Worm (Caenorhabditis elegans): Measurements from ENCODE around the gene F41G4.7.

F41G4.7 gene

DNA sequence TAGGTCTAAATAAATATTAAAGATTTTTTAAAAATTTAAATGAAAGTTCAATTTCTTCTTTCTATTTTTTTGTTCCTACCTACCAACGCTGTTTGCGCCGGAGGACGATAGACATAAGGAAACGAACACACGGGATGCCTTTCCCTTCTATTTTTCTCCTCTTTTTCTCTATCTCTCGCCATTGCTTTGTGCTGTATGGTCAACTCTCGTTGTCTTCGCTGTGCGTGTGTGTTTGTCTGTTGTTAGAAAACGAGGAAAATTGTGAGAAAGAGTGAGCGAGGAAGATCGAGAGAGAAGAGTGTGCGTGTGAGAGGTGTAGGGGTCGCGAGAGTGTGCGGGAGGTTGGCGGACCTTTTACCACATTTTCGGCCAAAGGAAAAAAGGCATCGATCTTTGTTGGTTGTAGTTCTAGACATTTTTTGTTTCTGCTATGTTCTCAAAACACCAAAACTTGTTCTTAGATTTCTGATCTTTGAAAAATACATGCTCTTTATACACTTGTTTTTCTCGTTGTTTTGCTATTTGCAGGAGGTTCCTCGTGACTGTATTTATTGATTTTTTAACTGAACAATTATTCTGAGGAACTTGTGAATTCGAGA is 37.0 kb downstream of the F41G4.7 start (continued):
- TF ChIP-seq crh-2 (tag; optimal IDR thresholded peaks at IDR 0.05) (peak; percentile 78), mab-5 (tag; optimal IDR thresholded peaks at IDR 0.05) (no peak), peb-1 (tag; optimal IDR thresholded peaks at IDR 0.05) (no peak), ama-1 (optimal IDR thresholded peaks at IDR 0.05) (peak; percentile 73)

- TF ChIP-seq crh-2 (tag; optimal IDR thresholded peaks at IDR 0.05) (peak; percentile 9), nhr-129 (tag; optimal IDR thresholded peaks at IDR 0.05) (peak; percentile 44), aly-2 (tag; optimal IDR thresholded peaks at IDR 0.05) (no peak)
These were observed 37.6 kb downstream of the F41G4.7 start for ce11 chrX:16798621-16799020.

DNA sequence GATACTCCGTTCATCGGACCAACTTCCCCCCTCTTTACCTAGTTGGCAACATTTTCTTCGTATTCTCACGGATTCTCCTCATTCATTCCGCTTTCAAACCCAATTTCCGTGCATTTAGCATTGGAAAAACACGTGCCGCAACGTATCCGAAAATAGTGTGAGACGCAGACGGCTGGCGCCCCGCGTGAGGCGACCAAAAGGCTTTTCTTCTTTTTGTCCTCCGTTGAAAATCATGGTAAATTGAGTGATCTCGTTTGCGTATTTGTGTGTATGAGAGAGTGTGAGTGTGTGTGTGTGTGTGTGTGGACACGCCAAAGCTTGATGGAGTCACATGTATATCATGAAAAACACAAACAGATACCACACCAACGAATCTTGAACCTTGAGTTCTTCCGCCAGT is 39.4 kb downstream of the F41G4.7 start:
- TF ChIP-seq alr-1 (tag; optimal IDR thresholded peaks at IDR 0.05) (no peak), elt-3 (tag; optimal IDR thresholded peaks at IDR 0.05) (no peak), unc-39 (tag; optimal IDR thresholded peaks at IDR 0.05) (no peak), egl-27 (tag; optimal IDR thresholded peaks at IDR 0.05) (peak; percentile 88), sma-3 (GFP tag; optimal IDR thresholded peaks at IDR 0.05) (peak; percentile 91), blmp-1 (tag; optimal IDR thresholded peaks at IDR 0.05; ENCODE audit: insufficient read depth) (peak; percentile 78), R02D3.7 (tag; optimal IDR thresholded peaks at IDR 0.05) (no peak), nhr-237 (tag; optimal IDR thresholded peaks at IDR 0.05) (no peak), nhr-10 (tag; optimal IDR thresholded peaks at IDR 0.05) (no peak), peb-1 (tag; optimal IDR thresholded peaks at IDR 0.05) (no peak), elt-1 (tag; optimal IDR thresholded peaks at IDR 0.05) (no peak), mab-5 (tag; optimal IDR thresholded peaks at IDR 0.05) (no peak), Y55F3AM.14 (GFP tag; optimal IDR thresholded peaks at IDR 0.05) (peak; percentile 90), ZK546.5 (tag; optimal IDR thresholded peaks at IDR 0.05) (no peak), fos-1 (tag; optimal IDR thresholded peaks at IDR 0.05) (peak; percentile 85), skn-1 (tag; optimal IDR thresholded peaks at IDR 0.05) (peak; percentile 74), nhr-25 (tag; optimal IDR thresholded peaks at IDR 0.05) (peak; percentile 94), ztf-1 (GFP tag; conservative IDR thresholded peaks at IDR 0.05) (no peak), ceh-16 (tag; optimal IDR thresholded peaks at IDR 0.05) (peak; percentile 73), aly-2 (tag; optimal IDR thresholded peaks at IDR 0.05) (no peak), C34F6.9 (tag; optimal IDR thresholded peaks at IDR 0.05) (peak; percentile 97), nhr-23 (tag; optimal IDR thresholded peaks at IDR 0.05) (no peak), nhr-12 (tag; optimal IDR thresholded peaks at IDR 0.05) (peak; percentile 31), F13H6.1 (tag; optimal IDR thresholded peaks at IDR 0.05) (peak; percentile 94), ztf-11 (tag; optimal IDR thresholded peaks at IDR 0.05) (no peak), mbf-1 (tag; optimal IDR thresholded peaks at IDR 0.05) (no peak), nhr-6 (tag; optimal IDR thresholded peaks at IDR 0.05) (peak; percentile 89), unc-55 (GFP tag; optimal IDR thresholded peaks at IDR 0.05) (peak; percentile 92), lin-11 (tag; optimal IDR thresholded peaks at IDR 0.05) (peak; percentile 93), nhr-21 (tag; optimal IDR thresholded peaks at IDR 0.05) (peak; percentile 97), ceh-82 (tag; optimal IDR thresholded peaks at IDR 0.05) (peak; percentile 33), lin-13 (GFP tag; optimal IDR thresholded peaks at IDR 0.05) (peak; percentile 69), crh-2 (tag; optimal IDR thresholded peaks at IDR 0.05) (peak; percentile 97), dmd-4 (tag; optimal IDR thresholded peaks at IDR 0.05) (no peak), sma-9 (GFP tag; optimal IDR thresholded peaks at IDR 0.05) (peak; percentile 95), sma-9 (tag; optimal IDR thresholded peaks at IDR 0.05) (no peak), nhr-129 (tag; optimal IDR thresholded peaks at IDR 0.05) (peak; percentile 99), unc-62 (GFP tag; optimal IDR thresholded peaks at IDR 0.05) (no peak), nhr-77 (tag; optimal IDR thresholded peaks at IDR 0.05) (no peak), mdl-1 (tag; optimal IDR thresholded peaks at IDR 0.05) (peak; percentile 94 to 97), ztf-4 (tag; optimal IDR thresholded peaks at IDR 0.05) (peak; percentile 78), sem-4 (tag; optimal IDR thresholded peaks at IDR 0.05) (peak; percentile 94), gmeb-1 (tag; optimal IDR thresholded peaks at IDR 0.05) (peak; percentile 68), lsy-2 (tag; optimal IDR thresholded peaks at IDR 0.05) (peak in 1 of 2 experiments; percentile 89), lin-39 (tag; optimal IDR thresholded peaks at IDR 0.05) (no peak), zag-1 (tag; optimal IDR thresholded peaks at IDR 0.05) (peak; percentile 80), ama-1 (optimal IDR thresholded peaks at IDR 0.05) (peak; percentile 65), nhr-11 (tag; optimal IDR thresholded peaks at IDR 0.05) (no peak), snpc-4 (tag; optimal IDR thresholded peaks at IDR 0.05) (peak; percentile 73)
